Fruit fly (Drosophila melanogaster) whole organism, wandering third instar larva: Measurements from ENCODE around the gene CG10164.

Source experiments
- dsf ChIP-seq: sonication (Bioruptor generic); optimal IDR thresholded peaks from 2 replicates; lab custom pipeline; 2016; ENCODE audit warnings: missing biosample characterization, missing genetic modification characterization, borderline replicate concordance
- usp ChIP-seq: fragments of >200 bp; optimal IDR thresholded peaks from 2 replicates; lab custom pipeline; 2017; ENCODE audit warnings: missing biosample characterization, missing genetic modification characterization

dm6 chr3R:23605315-23605881 lies 48.7 kb upstream of the CG10164 start, which contains the start of gene CG10184:
- TF ChIP-seq dsf (no peak), usp (no peak)
